Fruit fly (Drosophila melanogaster): Measurements from ENCODE around the gene osp.

- TF ChIP-seq CG14711 (tag; optimal IDR thresholded peaks at IDR 0.05) (no peak), cnc (optimal IDR thresholded peaks at IDR 0.05) (no peak), CG11617 (GFP tag; optimal IDR thresholded peaks at IDR 0.05) (no peak)
Observed at dm6 chr2L:14701495-14701894, 12.4 kb upstream of the osp start.
